Fruit fly (Drosophila melanogaster): Measurements from ENCODE around the gene CG7465.

dm6 chr3L:4430331-4430730 is 49.8 kb upstream of the CG7465 start:
- no peak for TF ChIP-seq CG8319 (GFP tag; optimal IDR thresholded peaks at IDR 0.05)
- TF ChIP-seq acj6 (GFP tag; optimal IDR thresholded peaks at IDR 0.05) = no peak
- TF ChIP-seq Ets21C (GFP tag; optimal IDR thresholded peaks at IDR 0.05) = no peak
